Fruit fly (Drosophila melanogaster): ENCODE measurements around the gene Sbat.

The Sbat gene

dm6 chr2L:2874542-2875194 lies 3.5 kb upstream of the Sbat start, which contains the start of gene CG8814 (continued):
- TF ChIP-seq CG5245 (GFP tag; optimal IDR thresholded peaks at IDR 0.05) (peak; percentile 18), Fer1 (GFP tag; optimal IDR thresholded peaks at IDR 0.05) (peak; percentile 8), tio (GFP tag; optimal IDR thresholded peaks at IDR 0.05) (peak; percentile 59), CG14441 (GFP tag; IDR thresholded peaks at IDR 0.05) (peak; percentile 71), HLH54F (GFP tag; optimal IDR thresholded peaks at IDR 0.05) (peak; percentile 15), bab2 (GFP tag; optimal IDR thresholded peaks at IDR 0.05) (peak; percentile 26), mam (GFP tag; optimal IDR thresholded peaks at IDR 0.05) (peak; percentile 63), Lhr (GFP tag; optimal IDR thresholded peaks at IDR 0.05) (peak; percentile 66), maf-S (GFP tag; optimal IDR thresholded peaks at IDR 0.05) (peak; percentile 42), CG7928 (GFP tag; optimal IDR thresholded peaks at IDR 0.05) (peak; percentile 90), CG34224 (GFP tag; IDR thresholded peaks at IDR 0.05; ENCODE audit: partially characterized antibody) (peak; percentile 70), CG34376 (GFP tag; optimal IDR thresholded peaks at IDR 0.05) (peak; percentile 32), Bdp1 (GFP tag; optimal IDR thresholded peaks at IDR 0.05) (no peak), CG2129 (GFP tag; IDR thresholded peaks at IDR 0.05; ENCODE audit: partially characterized antibody) (peak; percentile 68), CG6791 (GFP tag; IDR thresholded peaks at IDR 0.05; ENCODE audit: partially characterized antibody) (peak; percentile 75; the same call in 2 of the 3 replicates), oc (tag; optimal IDR thresholded peaks at IDR 0.05) (no peak), luna (GFP tag; optimal IDR thresholded peaks at IDR 0.05) (peak; percentile 8), Max (GFP tag; optimal IDR thresholded peaks at IDR 0.05) (peak; percentile 45), ATbp (GFP tag; optimal IDR thresholded peaks at IDR 0.05) (no peak), Drgx (GFP tag; IDR thresholded peaks at IDR 0.05) (peak; percentile 53), Hey (tag; optimal IDR thresholded peaks at IDR 0.05) (no peak), zen2 (GFP tag; IDR thresholded peaks at IDR 0.05; ENCODE audit: partially characterized antibody) (no peak)

- TF ChIP-seq CG3726 (GFP tag; IDR thresholded peaks at IDR 0.05): 0 out of 3 replicates have a peak, but pooled peaks have one; percentile 36
- TF ChIP-seq Dek (tag; optimal IDR thresholded peaks at IDR 0.05): peak; percentile 39
- TF ChIP-seq chinmo (GFP tag; IDR thresholded peaks at IDR 0.05; ENCODE audit: partially characterized antibody): no peak
- TF ChIP-seq lmd (GFP tag; IDR thresholded peaks at IDR 0.05): peak; percentile 71
- peak; percentile 34 for TF ChIP-seq ftz-f1 (GFP tag; optimal IDR thresholded peaks at IDR 0.05)
- TF ChIP-seq scrt (GFP tag; optimal IDR thresholded peaks at IDR 0.05): peak; percentile 41
- TF ChIP-seq fd102C (GFP tag; optimal IDR thresholded peaks at IDR 0.05): no peak
- peak; percentile 14; the same call in 1 of the 2 replicates for TF ChIP-seq E2f2 (GFP tag; IDR thresholded peaks at IDR 0.05)
- peak; percentile 39 for TF ChIP-seq gcm2 (GFP tag; optimal IDR thresholded peaks at IDR 0.05)
- peak; percentile 57 for TF ChIP-seq pho (GFP tag; optimal IDR thresholded peaks at IDR 0.05)
- TF ChIP-seq CG7987 (GFP tag; optimal IDR thresholded peaks at IDR 0.05): no peak
- peak; percentile 63 for TF ChIP-seq stc (GFP tag; IDR thresholded peaks at IDR 0.05)
- peak; percentile 50 for TF ChIP-seq CG2712 (tag; optimal IDR thresholded peaks at IDR 0.05)
- TF ChIP-seq en (GFP tag; optimal IDR thresholded peaks at IDR 0.05): peak; percentile 43
- TF ChIP-seq Ssrp (tag; optimal IDR thresholded peaks at IDR 0.05): peak; percentile 42
- TF ChIP-seq sr (GFP tag; IDR thresholded peaks at IDR 0.05): peak; percentile 41; the same call in 2 of the 3 replicates
- 0 out of 3 replicates have a peak, but pooled peaks have one; percentile 10 for TF ChIP-seq CG11560 (tag; IDR thresholded peaks at IDR 0.05)
- peak; percentile 61 for TF ChIP-seq bcd (GFP tag; optimal IDR thresholded peaks at IDR 0.05)
- peak; percentile 40 for TF ChIP-seq CrebB (tag; optimal IDR thresholded peaks at IDR 0.05)
- TF ChIP-seq CG11696 (GFP tag; IDR thresholded peaks at IDR 0.05): peak; percentile 43; the same call in 1 of the 2 replicates
- no peak for TF ChIP-seq CG6813 (GFP tag; optimal IDR thresholded peaks at IDR 0.05)
- TF ChIP-seq CG4404 (GFP tag; IDR thresholded peaks at IDR 0.05): peak; percentile 59; the same call in 1 of the 2 replicates
- TF ChIP-seq CG14050 (GFP tag; IDR thresholded peaks at IDR 0.05): peak; percentile 48; the same call in 2 of the 3 replicates
- TF ChIP-seq tup (GFP tag; optimal IDR thresholded peaks at IDR 0.05): peak; percentile 50
- TF ChIP-seq TFAM (GFP tag; optimal IDR thresholded peaks at IDR 0.05): no peak
- TF ChIP-seq CG11085 (GFP tag; IDR thresholded peaks at IDR 0.05): peak; percentile 70
- peak; percentile 51; the same call in 1 of the 2 replicates for TF ChIP-seq CG16779 (GFP tag; IDR thresholded peaks at IDR 0.05)
Observed at dm6 chr2L:2878859-2879258, 715 bp downstream of the Sbat start, which contains the start of gene RabGGTb. Gene RabGGTb (plus strand): TSS chr2L:2879112.
